Fruit fly (Drosophila melanogaster) whole organism, embryonic: ENCODE results near the gene CG16734.

Experiments used
- Atf3 ChIP-seq: fragments of 200-800 bp; sonication (Bioruptor generic); optimal IDR thresholded peaks from 3 replicates; lab custom pipeline; 2016; ENCODE audit warnings: missing biosample characterization, missing genetic modification characterization
- CG10543 ChIP-seq: fragments of 200-800 bp; sonication (Bioruptor generic); optimal IDR thresholded peaks from 3 replicates; lab custom pipeline; 2017; ENCODE audit warnings: missing biosample characterization, mild to moderate bottlenecking, missing genetic modification characterization, moderate library complexity
- CG11085 ChIP-seq: fragments of 200-800 bp; sonication (Bioruptor generic); IDR thresholded peaks from 2 replicates; pipeline ENCODE4 v1.3.6; 2022; ENCODE audit warnings: missing biosample characterization, missing genetic modification characterization
- CG12219 ChIP-seq: fragments of 200-800 bp; sonication (Bioruptor generic); optimal IDR thresholded peaks from 3 replicates; lab custom pipeline; 2018; ENCODE audit warnings: missing biosample characterization, mild to moderate bottlenecking, missing genetic modification characterization
- CG12659 ChIP-seq: fragments of 200-800 bp; sonication (Bioruptor generic); optimal IDR thresholded peaks from 3 replicates; lab custom pipeline; 2017; ENCODE audit warnings: mild to moderate bottlenecking, missing biosample characterization, missing genetic modification reagents, missing genetic modification characterization
- CG12942 ChIP-seq: fragments of 200-800 bp; sonication (Bioruptor generic); optimal IDR thresholded peaks from 3 replicates; lab custom pipeline; 2016; ENCODE audit warnings: missing biosample characterization, missing genetic modification characterization
- CG13287 ChIP-seq: fragments of 200-800 bp; sonication (Bioruptor generic); IDR thresholded peaks from 2 replicates; pipeline ENCODE4 v1.3.6; 2022; ENCODE audit warnings: missing biosample characterization, missing genetic modification characterization; ENCODE audit not compliant: partially characterized antibody
- CG14667 ChIP-seq: fragments of 200-800 bp; sonication (Bioruptor generic); IDR thresholded peaks from 2 replicates; pipeline ENCODE4 v1.3.6; 2022; ENCODE audit warnings: missing biosample characterization, missing genetic modification characterization
- CG14860 ChIP-seq: fragments of 200-800 bp; sonication (Bioruptor generic); IDR thresholded peaks from 3 replicates; pipeline ENCODE4 v1.3.6; 2022; ENCODE audit warnings: missing biosample characterization, missing genetic modification characterization; ENCODE audit not compliant: partially characterized antibody
- CG16815 ChIP-seq: fragments of 200-800 bp; sonication (Bioruptor generic); optimal IDR thresholded peaks from 3 replicates; lab custom pipeline; 2017; ENCODE audit warnings: missing biosample characterization, mild to moderate bottlenecking, missing genetic modification characterization
- CG17361 ChIP-seq: fragments of 200-800 bp; sonication (Bioruptor generic); IDR thresholded peaks from 3 replicates; pipeline ENCODE4 v1.3.6; 2022; ENCODE audit warnings: missing biosample characterization, missing genetic modification characterization
- CG2129 ChIP-seq: fragments of 200-800 bp; sonication (Bioruptor generic); IDR thresholded peaks from 2 replicates; pipeline ENCODE4 v1.3.6; 2022; ENCODE audit warnings: missing biosample characterization, missing genetic modification characterization; ENCODE audit not compliant: partially characterized antibody
- CG32532 ChIP-seq: fragments of 200-800 bp; sonication (Bioruptor generic); IDR thresholded peaks from 2 replicates; pipeline ENCODE4 v1.3.6; 2022; ENCODE audit warnings: missing biosample characterization, missing genetic modification characterization
- CG34422 ChIP-seq: fragments of 200-800 bp; sonication (Bioruptor generic); IDR thresholded peaks from 3 replicates; pipeline ENCODE4 v1.3.6; 2022; ENCODE audit warnings: missing biosample characterization, missing genetic modification characterization
- CG4854 ChIP-seq: fragments of 200-800 bp; sonication (Bioruptor generic); optimal IDR thresholded peaks from 2 replicates; lab custom pipeline; 2016; ENCODE audit warnings: missing biosample characterization, missing genetic modification characterization, inconsistent platforms
- CG7987 ChIP-seq: fragments of 200-800 bp; sonication (Bioruptor generic); optimal IDR thresholded peaks from 2 replicates; lab custom pipeline; 2018; ENCODE audit warnings: missing biosample characterization, mild to moderate bottlenecking, missing genetic modification characterization, moderate library complexity
- CG9437 ChIP-seq: fragments of 200-800 bp; sonication (Bioruptor generic); optimal IDR thresholded peaks from 2 replicates; lab custom pipeline; 2018; ENCODE audit warnings: missing biosample characterization, mild to moderate bottlenecking, missing genetic modification characterization
- CG9727 ChIP-seq: fragments of 200-800 bp; sonication (Bioruptor generic); optimal IDR thresholded peaks from 3 replicates; lab custom pipeline; 2017; ENCODE audit warnings: missing biosample characterization, mild to moderate bottlenecking, missing genetic modification characterization
- CrebB ChIP-seq: fragments of 200-800 bp; sonication (Bioruptor generic); optimal IDR thresholded peaks from 3 replicates; lab custom pipeline; 2018; ENCODE audit warnings: missing biosample characterization, mild to moderate bottlenecking, missing genetic modification characterization
- Dip2 ChIP-seq: fragments of 200-800 bp; sonication (Bioruptor generic); IDR thresholded peaks from 2 replicates; pipeline ENCODE4 v1.3.6; 2022; ENCODE audit warnings: missing biosample characterization, missing genetic modification characterization
- Dip3 ChIP-seq: fragments of 200-800 bp; sonication (Bioruptor generic); optimal IDR thresholded peaks from 3 replicates; lab custom pipeline; 2016; ENCODE audit warnings: missing biosample characterization, missing genetic modification characterization
- Eip74EF ChIP-seq, 2 experiments: fragments of 200-800 bp in 1 of 2; fragments of >200 bp in 1 of 2; sonication (Bioruptor generic) in 1 of 2; optimal IDR thresholded peaks; 2 replicates each; lab custom pipeline; 2017 to 2019; ENCODE audit warnings: missing biosample characterization in 2 of 2, missing genetic modification characterization in 2 of 2, mild to moderate bottlenecking in 1 of 2, moderate library complexity in 1 of 2
- Elba2 ChIP-seq: fragments of 200-800 bp; sonication (Bioruptor generic); optimal IDR thresholded peaks from 3 replicates; lab custom pipeline; 2016; ENCODE audit warnings: missing biosample characterization, missing genetic modification characterization
- Gsc ChIP-seq: fragments of 200-800 bp; sonication (Bioruptor generic); IDR thresholded peaks from 2 replicates; pipeline ENCODE4 v1.3.6; 2022; ENCODE audit warnings: missing biosample characterization, missing genetic modification characterization
- MESR4 ChIP-seq: fragments of 200-800 bp; sonication (Bioruptor generic); optimal IDR thresholded peaks from 2 replicates; lab custom pipeline; 2018; ENCODE audit warnings: missing biosample characterization, mild to moderate bottlenecking, missing genetic modification characterization, moderate library complexity
- NFAT ChIP-seq: fragments of 200-800 bp; sonication (Bioruptor generic); IDR thresholded peaks from 2 replicates; pipeline ENCODE4 v1.3.6; 2022; ENCODE audit warnings: missing biosample characterization, missing genetic modification characterization
- Pdp1 ChIP-seq, 2 experiments: fragments of 200-800 bp; sonication (Bioruptor generic); optimal IDR thresholded peaks; 3 replicates each; lab custom pipeline; 2016; ENCODE audit warnings: missing biosample characterization in 2 of 2, missing genetic modification characterization in 2 of 2, mild to moderate bottlenecking in 1 of 2, moderate library complexity in 1 of 2
- Ravus ChIP-seq: fragments of 200-800 bp; sonication (Bioruptor generic); IDR thresholded peaks from 2 replicates; pipeline ENCODE4 v1.3.6; 2022; ENCODE audit warnings: missing biosample characterization, missing genetic modification characterization
- Sox102F ChIP-seq: fragments of 200-800 bp; sonication (Bioruptor generic); optimal IDR thresholded peaks from 2 replicates; lab custom pipeline; 2018; ENCODE audit warnings: missing biosample characterization, mild to moderate bottlenecking, missing genetic modification characterization, moderate library complexity
- Vsx1 ChIP-seq: fragments of 200-800 bp; sonication (Bioruptor generic); optimal IDR thresholded peaks from 2 replicates; lab custom pipeline; 2017; ENCODE audit warnings: missing biosample characterization, mild to moderate bottlenecking, missing genetic modification characterization, missing genetic modification reagents
- abd-A ChIP-seq: fragments of 200-800 bp; sonication (Bioruptor generic); optimal IDR thresholded peaks from 3 replicates; lab custom pipeline; 2019; ENCODE audit warnings: missing biosample characterization, mild to moderate bottlenecking, missing genetic modification characterization, moderate library complexity
- br ChIP-seq: fragments of >200 bp; optimal IDR thresholded peaks from 2 replicates; lab custom pipeline; 2017
- cato ChIP-seq: fragments of 200-800 bp; sonication (Bioruptor generic); optimal IDR thresholded peaks from 2 replicates; lab custom pipeline; 2016; ENCODE audit warnings: missing biosample characterization, missing genetic modification characterization, borderline replicate concordance
- gsb-n ChIP-seq: fragments of 200-800 bp; sonication (Bioruptor generic); optimal IDR thresholded peaks from 3 replicates; lab custom pipeline; 2018; ENCODE audit warnings: missing biosample characterization, mild to moderate bottlenecking, missing genetic modification characterization
- hbn ChIP-seq: fragments of 200-800 bp; sonication (Bioruptor generic); IDR thresholded peaks from 2 replicates; pipeline ENCODE4 v1.3.6; 2022; ENCODE audit warnings: missing biosample characterization, missing genetic modification characterization; ENCODE audit not compliant: partially characterized antibody
- insv ChIP-seq, 2 experiments: fragments of 200-800 bp; sonication (Bioruptor generic); optimal IDR thresholded peaks; 3 replicates each; lab custom pipeline; 2016 to 2018; ENCODE audit warnings: missing biosample characterization in 2 of 2, missing genetic modification characterization in 2 of 2
- jigr1 ChIP-seq: fragments of 200-800 bp; sonication (Bioruptor generic); IDR thresholded peaks from 3 replicates; pipeline ENCODE4 v1.3.6; 2022; ENCODE audit warnings: missing biosample characterization, missing genetic modification characterization
- klu ChIP-seq: fragments of 200-800 bp; sonication (Bioruptor generic); IDR thresholded peaks from 2 replicates; pipeline ENCODE4 v1.3.6; 2022; ENCODE audit warnings: missing biosample characterization, missing genetic modification characterization
- lbe ChIP-seq: fragments of 200-800 bp; sonication (Bioruptor generic); optimal IDR thresholded peaks from 2 replicates; lab custom pipeline; 2016; ENCODE audit warnings: missing biosample characterization, mild to moderate bottlenecking, missing genetic modification characterization
- mld ChIP-seq: fragments of 200-800 bp; sonication (Bioruptor generic); IDR thresholded peaks from 3 replicates; pipeline ENCODE4 v1.3.6; 2022; ENCODE audit warnings: missing biosample characterization, missing genetic modification characterization; ENCODE audit not compliant: partially characterized antibody
- nerfin-1 ChIP-seq: fragments of 200-800 bp; sonication (Bioruptor generic); optimal IDR thresholded peaks from 3 replicates; lab custom pipeline; 2019; ENCODE audit warnings: missing biosample characterization, mild to moderate bottlenecking, missing genetic modification characterization, moderate library complexity
- pan ChIP-seq, 4 experiments: fragments of >200 bp in 3 of 4; fragments of 200-800 bp in 1 of 4; sonication (Bioruptor generic) in 1 of 4; optimal IDR thresholded peaks in 3 of 4; IDR thresholded peaks in 1 of 4; 2 replicates each; pipeline versions ENCODE4 v1.3.6 to Lab custom; 2017 to 2022; ENCODE audit warnings: missing biosample characterization in 2 of 4, missing genetic modification characterization in 2 of 4, mixed read lengths in 1 of 4
- repo ChIP-seq: fragments of 200-800 bp; sonication (Bioruptor generic); optimal IDR thresholded peaks from 2 replicates; lab custom pipeline; 2016; ENCODE audit warnings: missing biosample characterization, missing genetic modification characterization
- scrt ChIP-seq: fragments of 200-800 bp; sonication (Bioruptor generic); optimal IDR thresholded peaks from 2 replicates; lab custom pipeline; 2018; ENCODE audit warnings: missing biosample characterization, mild to moderate bottlenecking, missing genetic modification characterization, moderate library complexity
- so ChIP-seq: fragments of 200-800 bp; sonication (Bioruptor generic); IDR thresholded peaks from 3 replicates; pipeline ENCODE4 v1.3.6; 2022; ENCODE audit warnings: missing biosample characterization, missing genetic modification characterization
- usp ChIP-seq: fragments of >200 bp; optimal IDR thresholded peaks from 2 replicates; lab custom pipeline; 2017; ENCODE audit warnings: missing biosample characterization, missing genetic modification characterization
- zfh2 ChIP-seq: fragments of 200-800 bp; sonication (Bioruptor generic); optimal IDR thresholded peaks from 2 replicates; lab custom pipeline; 2016; ENCODE audit warnings: missing biosample characterization, missing genetic modification characterization

CG16734 gene

DNA sequence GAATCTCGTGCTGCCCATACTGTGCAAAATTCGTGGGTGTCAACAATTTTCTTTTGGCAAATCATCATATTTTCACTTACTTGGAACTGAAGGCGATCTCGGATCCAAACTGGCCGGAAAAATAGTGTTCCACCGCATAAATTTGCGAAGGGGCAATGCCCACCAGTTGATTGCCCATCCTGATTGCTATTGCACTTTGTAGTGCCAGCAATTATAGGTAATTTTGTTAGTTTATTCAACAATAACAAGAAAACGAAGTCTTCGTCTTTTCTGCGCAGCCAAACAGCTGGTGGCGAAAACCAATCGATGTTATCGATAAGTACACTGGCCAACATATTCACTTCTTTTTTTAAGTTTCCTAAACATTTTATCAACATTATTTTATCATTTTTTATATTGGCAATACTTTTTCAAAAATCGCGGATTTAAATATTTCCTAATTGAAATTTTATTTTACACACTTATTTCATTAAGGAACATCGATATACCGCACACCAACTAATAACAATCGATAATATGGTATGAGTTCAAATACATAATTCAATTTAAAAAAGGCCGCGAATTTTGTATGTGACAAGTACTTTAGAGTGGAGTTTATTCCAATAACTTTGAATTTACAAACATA is 9.2 kb upstream of the CG16734 start, which contains the start of gene Vps15 (continued):
- TF ChIP-seq CG7987 (GFP tag; lab: Kevin White, UChicago), result no peak
- TF ChIP-seq abd-A (tag; lab: Kevin White, UChicago), result peak; percentile 77
- TF ChIP-seq NFAT (GFP tag; lab: Robert Waterston, UW), result peak; percentile 44; the same call in 1 of the 2 replicates
- TF ChIP-seq CG10543 (GFP tag; lab: Kevin White, UChicago), result peak; percentile 78
- peak; percentile 76; the same call in 2 of the 3 replicates for TF ChIP-seq so (GFP tag; lab: Robert Waterston, UW)
- peak; percentile 31 for TF ChIP-seq cato (GFP tag; lab: Kevin White, UChicago)
- peak in 1 of 2 experiments; percentile 59 for TF ChIP-seq Eip74EF (GFP tag; optimal IDR thresholded peaks at IDR 0.05; lab: Kevin White, UChicago)
- TF ChIP-seq MESR4 (GFP tag; lab: Kevin White, UChicago), result peak; percentile 73
- peak; percentile 24 for TF ChIP-seq Vsx1
- TF ChIP-seq usp, result no peak
- peak; percentile 15 for TF ChIP-seq CG16815
- peak; percentile 85 for TF ChIP-seq CG2129 (GFP tag; lab: Robert Waterston, UW)
- peak; percentile 73 for TF ChIP-seq CG17361
- TF ChIP-seq insv (GFP tag; optimal IDR thresholded peaks at IDR 0.05; lab: Kevin White, UChicago), result no peak
- no peak for TF ChIP-seq Ravus (GFP tag; lab: Robert Waterston, UW)
- peak; percentile 87 for TF ChIP-seq CG14860 (GFP tag; lab: Robert Waterston, UW)
- TF ChIP-seq lbe (GFP tag; lab: Kevin White, UChicago), result peak; percentile 61
- no peak for TF ChIP-seq br (lab: Kevin White, UChicago)
- peak; percentile 54; the same call in 1 of the 3 replicates for TF ChIP-seq CG34422 (GFP tag; lab: Robert Waterston, UW)
- peak; percentile 62 for TF ChIP-seq CG4854 (GFP tag; lab: Kevin White, UChicago)
- TF ChIP-seq Elba2, result no peak
- TF ChIP-seq scrt, result peak; percentile 65
- peak; percentile 12 for TF ChIP-seq repo (GFP tag; lab: Kevin White, UChicago)
- TF ChIP-seq CG12942 (GFP tag; lab: Kevin White, UChicago), result peak; percentile 53
- peak; percentile 69 for TF ChIP-seq CrebB (tag; lab: Kevin White, UChicago)
- peak; percentile 22; the same call in 1 of the 3 replicates for TF ChIP-seq mld (GFP tag; lab: Robert Waterston, UW)
- TF ChIP-seq Dip2 (GFP tag; lab: Robert Waterston, UW), result no peak
- peak; percentile 91 for TF ChIP-seq hbn
- peak; percentile 50; the same call in 1 of the 2 replicates for TF ChIP-seq klu
- TF ChIP-seq CG14667 (GFP tag; lab: Robert Waterston, UW), result peak; percentile 46; the same call in 1 of the 2 replicates
- peak; percentile 5 for TF ChIP-seq Atf3
- TF ChIP-seq Pdp1 (GFP tag; optimal IDR thresholded peaks at IDR 0.05; lab: Kevin White, UChicago), result peak; percentile 53 to 88
- TF ChIP-seq CG9727 (GFP tag; lab: Kevin White, UChicago), result peak; percentile 72
- TF ChIP-seq nerfin-1 (tag; lab: Kevin White, UChicago), result peak; percentile 74
- peak; percentile 77 for TF ChIP-seq gsb-n
- TF ChIP-seq CG12219 (GFP tag; lab: Kevin White, UChicago), result peak; percentile 40
- TF ChIP-seq CG11085 (GFP tag; lab: Robert Waterston, UW), result peak; percentile 34; the same call in 1 of the 2 replicates
- TF ChIP-seq Sox102F (GFP tag; lab: Kevin White, UChicago), result peak; percentile 83
- no peak for TF ChIP-seq pan (optimal IDR thresholded peaks at IDR 0.05; lab: Kevin White, UChicago)
- TF ChIP-seq pan (GFP tag; optimal IDR thresholded peaks at IDR 0.05 in 1 of 2, IDR thresholded peaks at IDR 0.05 in 1 of 2), result peak in 1 of 2 experiments; percentile 72
- peak; percentile 37 for TF ChIP-seq CG9437 (GFP tag; lab: Kevin White, UChicago)
- TF ChIP-seq zfh2 (GFP tag; lab: Kevin White, UChicago), result peak; percentile 37
- TF ChIP-seq Dip3 (GFP tag; lab: Kevin White, UChicago), result peak; percentile 64
- TF ChIP-seq Gsc (GFP tag; lab: Robert Waterston, UW), result no peak
- peak; percentile 80 for TF ChIP-seq CG32532 (GFP tag; lab: Robert Waterston, UW)
- no peak for TF ChIP-seq jigr1
- peak; percentile 97 for TF ChIP-seq CG13287
- TF ChIP-seq CG12659 (GFP tag; lab: Kevin White, UChicago), result peak; percentile 79
- TF ChIP-seq, all 482 proteins: peak for 350
